Worm (Caenorhabditis elegans) whole organism, L1 larva: Measurements from ENCODE around the gene W09G12.6.

ENCODE experiments used
- alr-1 ChIP-seq: fragments of 200-800 bp; sonication (Bioruptor generic); optimal IDR thresholded peaks from 2 replicates; lab custom pipeline; 2018; ENCODE audit warnings: borderline replicate concordance, mild to moderate bottlenecking, missing genetic modification characterization, missing compliant biosample characterization
- ama-1 ChIP-seq: fragments of 150-350 bp; optimal IDR thresholded peaks from 2 replicates; lab custom pipeline; 2014
- ceh-88 ChIP-seq: fragments of 200-800 bp; sonication (Bioruptor generic); IDR thresholded peaks from 2 replicates; pipeline ENCODE4 v1.3.6; 2022; ENCODE audit warnings: missing genetic modification characterization, missing compliant biosample characterization
- irx-1 ChIP-seq: sonication (generic microtip); optimal IDR thresholded peaks from 2 replicates; lab custom pipeline; 2016; ENCODE audit warnings: missing genetic modification characterization, missing compliant biosample characterization
- jun-1 ChIP-seq: fragments of 150-350 bp; optimal IDR thresholded peaks from 2 replicates; lab custom pipeline; 2014; ENCODE audit warnings: missing biosample characterization, missing genetic modification reagents, missing genetic modification characterization
- lsy-2 ChIP-seq, 2 experiments: fragments of 150-350 bp; optimal IDR thresholded peaks; 2 replicates each; lab custom pipeline; 2014; ENCODE audit warnings: missing biosample characterization in 2 of 2, missing genetic modification characterization in 2 of 2
- nhr-12 ChIP-seq: sonication (generic microtip); optimal IDR thresholded peaks from 2 replicates; lab custom pipeline; 2017; ENCODE audit warnings: missing biosample characterization, missing genetic modification characterization
- nhr-77 ChIP-seq: fragments of 150-350 bp; optimal IDR thresholded peaks from 2 replicates; lab custom pipeline; 2014; ENCODE audit warnings: missing biosample characterization, missing genetic modification characterization
- snpc-4 ChIP-seq: fragments of 150-350 bp; optimal IDR thresholded peaks from 2 replicates; lab custom pipeline; 2014; ENCODE audit warnings: missing biosample characterization, missing genetic modification characterization
- snu-23 ChIP-seq: sonication (generic microtip); optimal IDR thresholded peaks from 2 replicates; lab custom pipeline; 2016; ENCODE audit warnings: missing genetic modification characterization, missing compliant biosample characterization
- sptf-1 ChIP-seq: fragments of 150-350 bp; optimal IDR thresholded peaks from 2 replicates; lab custom pipeline; 2014; ENCODE audit warnings: missing biosample characterization, missing genetic modification characterization
- xbp-1 ChIP-seq: sonication (generic microtip); optimal IDR thresholded peaks from 2 replicates; lab custom pipeline; 2016; ENCODE audit warnings: missing genetic modification characterization, missing compliant biosample characterization
- zag-1 ChIP-seq: fragments of 150-350 bp; optimal IDR thresholded peaks from 2 replicates; lab custom pipeline; 2014; ENCODE audit warnings: missing biosample characterization, missing genetic modification characterization
- zip-4 ChIP-seq: fragments of 200-800 bp; sonication (Bioruptor generic); optimal IDR thresholded peaks from 2 replicates; lab custom pipeline; 2018; ENCODE audit warnings: mild to moderate bottlenecking, missing genetic modification characterization, moderate library complexity, missing compliant biosample characterization

- TF ChIP-seq ama-1 (lab: Kevin White, UChicago) (no peak), snu-23 (GFP tag; lab: Kevin White, UChicago) (no peak), jun-1 (no peak), nhr-12 (tag; lab: Kevin White, UChicago) (no peak), nhr-77 (no peak), snpc-4 (tag; lab: Kevin White, UChicago) (no peak), lsy-2 (tag; optimal IDR thresholded peaks at IDR 0.05; lab: Kevin White, UChicago) (no peak), sptf-1 (tag; lab: Kevin White, UChicago) (no peak), zag-1 (tag; lab: Kevin White, UChicago) (no peak), alr-1 (no peak), irx-1 (no peak), zip-4 (GFP tag; lab: Kevin White, UChicago) (no peak), xbp-1 (tag; lab: Kevin White, UChicago) (no peak), ceh-88 (GFP tag; lab: Robert Waterston, UW) (no peak)
Measured at ce11 chrIV:1278945-1279344, 47.3 kb downstream of the W09G12.6 start.
